Fruit fly (Drosophila melanogaster) whole organism, embryonic: ENCODE measurements around the gene CG1143.
A peak's percentile ranks its signal among the peaks of the same experiment; 100 is the strongest.

Experiments used
- C15 ChIP-seq: fragments of 200-800 bp; sonication (Bioruptor generic); IDR thresholded peaks from 3 replicates; pipeline ENCODE4 v1.3.6; 2022; ENCODE audit warnings: missing biosample characterization, missing genetic modification characterization
- CG10274 ChIP-seq: fragments of 200-800 bp; sonication (Bioruptor generic); optimal IDR thresholded peaks from 3 replicates; lab custom pipeline; 2017; ENCODE audit warnings: missing biosample characterization, mild to moderate bottlenecking, missing genetic modification characterization
- CG11456 ChIP-seq: fragments of 200-800 bp; sonication (Bioruptor generic); IDR thresholded peaks from 3 replicates; pipeline ENCODE4 v1.3.6; 2022; ENCODE audit warnings: missing biosample characterization, missing genetic modification characterization
- CG11723 ChIP-seq: fragments of 200-800 bp; sonication (Bioruptor generic); optimal IDR thresholded peaks from 2 replicates; lab custom pipeline; 2017; ENCODE audit warnings: missing biosample characterization, mild to moderate bottlenecking, missing genetic modification characterization
- CG12104 ChIP-seq: fragments of 200-800 bp; sonication (Bioruptor generic); optimal IDR thresholded peaks from 3 replicates; lab custom pipeline; 2016; ENCODE audit warnings: missing biosample characterization, missing genetic modification characterization
- CG14860 ChIP-seq: fragments of 200-800 bp; sonication (Bioruptor generic); IDR thresholded peaks from 3 replicates; pipeline ENCODE4 v1.3.6; 2022; ENCODE audit warnings: missing biosample characterization, missing genetic modification characterization; ENCODE audit not compliant: partially characterized antibody
- CG14965 ChIP-seq: fragments of 200-800 bp; sonication (Bioruptor generic); optimal IDR thresholded peaks from 2 replicates; lab custom pipeline; 2016; ENCODE audit warnings: missing biosample characterization, missing genetic modification characterization, borderline replicate concordance
- CG15269 ChIP-seq: fragments of 200-800 bp; sonication (Bioruptor generic); optimal IDR thresholded peaks from 2 replicates; lab custom pipeline; 2018; ENCODE audit warnings: missing biosample characterization, mild to moderate bottlenecking, missing genetic modification characterization, moderate library complexity
- CG1529 ChIP-seq: fragments of 200-800 bp; sonication (Bioruptor generic); optimal IDR thresholded peaks from 3 replicates; lab custom pipeline; 2018; ENCODE audit warnings: missing biosample characterization, missing genetic modification characterization
- CG15601 ChIP-seq: fragments of 200-800 bp; sonication (Bioruptor generic); optimal IDR thresholded peaks from 3 replicates; lab custom pipeline; 2019; ENCODE audit warnings: missing biosample characterization, mild to moderate bottlenecking, missing genetic modification characterization, moderate library complexity
- CG17361 ChIP-seq: fragments of 200-800 bp; sonication (Bioruptor generic); IDR thresholded peaks from 3 replicates; pipeline ENCODE4 v1.3.6; 2022; ENCODE audit warnings: missing biosample characterization, missing genetic modification characterization
- CG18011 ChIP-seq: fragments of 200-800 bp; sonication (Bioruptor generic); optimal IDR thresholded peaks from 2 replicates; lab custom pipeline; 2017; ENCODE audit warnings: missing biosample characterization, missing genetic modification characterization, mild to moderate bottlenecking, moderate library complexity, missing genotype
- CG2129 ChIP-seq: fragments of 200-800 bp; sonication (Bioruptor generic); IDR thresholded peaks from 2 replicates; pipeline ENCODE4 v1.3.6; 2022; ENCODE audit warnings: missing biosample characterization, missing genetic modification characterization; ENCODE audit not compliant: partially characterized antibody
- CG30020 ChIP-seq: fragments of 200-800 bp; optimal IDR thresholded peaks from 2 replicates; lab custom pipeline; 2019; ENCODE audit warnings: missing biosample characterization, mild to moderate bottlenecking, missing genetic modification characterization, moderate library complexity
- CG3838 ChIP-seq: fragments of 200-800 bp; sonication (Bioruptor generic); optimal IDR thresholded peaks from 3 replicates; lab custom pipeline; 2016; ENCODE audit warnings: missing biosample characterization, missing genetic modification characterization
- CG3847 ChIP-seq: fragments of 200-800 bp; sonication (Bioruptor generic); IDR thresholded peaks from 2 replicates; pipeline ENCODE4 v1.3.6; 2022; ENCODE audit warnings: missing biosample characterization, missing genetic modification characterization
- CG6791 ChIP-seq: fragments of 200-800 bp; sonication (Bioruptor generic); IDR thresholded peaks from 3 replicates; pipeline ENCODE4 v1.3.6; 2022; ENCODE audit warnings: missing biosample characterization, missing genetic modification characterization; ENCODE audit not compliant: partially characterized antibody
- CG7839 ChIP-seq: fragments of 200-800 bp; sonication (Bioruptor generic); optimal IDR thresholded peaks from 3 replicates; lab custom pipeline; 2018; ENCODE audit warnings: missing biosample characterization, mild to moderate bottlenecking, missing genetic modification characterization, moderate library complexity
- CG8281 ChIP-seq: fragments of 200-800 bp; sonication (Bioruptor generic); optimal IDR thresholded peaks from 2 replicates; lab custom pipeline; 2018; ENCODE audit warnings: missing biosample characterization, mild to moderate bottlenecking, missing genetic modification characterization, moderate library complexity
- CG9727 ChIP-seq: fragments of 200-800 bp; sonication (Bioruptor generic); optimal IDR thresholded peaks from 3 replicates; lab custom pipeline; 2017; ENCODE audit warnings: missing biosample characterization, mild to moderate bottlenecking, missing genetic modification characterization
- Dp ChIP-seq: fragments of 200-800 bp; sonication (Bioruptor generic); optimal IDR thresholded peaks from 2 replicates; lab custom pipeline; 2018; ENCODE audit warnings: missing biosample characterization, mild to moderate bottlenecking, missing genetic modification characterization, moderate library complexity
- Dref ChIP-seq: fragments of 200-800 bp; sonication (Bioruptor generic); IDR thresholded peaks from 2 replicates; pipeline ENCODE4 v1.3.6; 2022; ENCODE audit warnings: missing biosample characterization, missing genetic modification characterization
- Fer1 ChIP-seq: fragments of 200-800 bp; sonication (Bioruptor generic); optimal IDR thresholded peaks from 2 replicates; lab custom pipeline; 2017; ENCODE audit warnings: missing biosample characterization, mild to moderate bottlenecking, missing genetic modification characterization
- H2.0 ChIP-seq: fragments of 200-800 bp; sonication (Bioruptor generic); IDR thresholded peaks from 2 replicates; pipeline ENCODE4 v1.3.6; 2022; ENCODE audit warnings: missing biosample characterization, missing genetic modification characterization
- HmgD ChIP-seq: fragments of 200-800 bp; sonication (Bioruptor generic); optimal IDR thresholded peaks from 3 replicates; lab custom pipeline; 2016; ENCODE audit warnings: missing biosample characterization, missing genetic modification characterization
- MBD-R2 ChIP-seq: fragments of 200-800 bp; sonication (Bioruptor generic); IDR thresholded peaks from 2 replicates; pipeline ENCODE4 v1.3.6; 2022; ENCODE audit warnings: missing biosample characterization, missing genetic modification characterization
- MTF-1 ChIP-seq: fragments of 200-800 bp; sonication (Bioruptor generic); optimal IDR thresholded peaks from 2 replicates; lab custom pipeline; 2018; ENCODE audit warnings: missing biosample characterization, mild to moderate bottlenecking, missing genetic modification characterization, borderline replicate concordance
- Mad ChIP-seq: fragments of 200-800 bp; sonication (Bioruptor generic); optimal IDR thresholded peaks from 2 replicates; lab custom pipeline; 2016; ENCODE audit warnings: missing biosample characterization, missing genetic modification characterization
- Myb ChIP-seq: fragments of 200-800 bp; sonication (Bioruptor generic); optimal IDR thresholded peaks from 2 replicates; lab custom pipeline; 2016; ENCODE audit warnings: missing biosample characterization, missing genetic modification characterization
- NK7.1 ChIP-seq: fragments of 200-800 bp; sonication (Bioruptor generic); optimal IDR thresholded peaks from 3 replicates; lab custom pipeline; 2016; ENCODE audit warnings: missing biosample characterization, missing genetic modification characterization
- Rfx ChIP-seq: fragments of 200-800 bp; sonication (Bioruptor generic); IDR thresholded peaks from 2 replicates; pipeline ENCODE4 v1.3.6; 2022; ENCODE audit warnings: missing biosample characterization, missing genetic modification characterization
- Xrp1 ChIP-seq: fragments of 200-800 bp; sonication (Bioruptor generic); IDR thresholded peaks from 2 replicates; pipeline ENCODE4 v1.3.6; 2022; ENCODE audit warnings: missing biosample characterization, missing genetic modification characterization
- YL-1 ChIP-seq: fragments of 200-800 bp; sonication (Bioruptor generic); optimal IDR thresholded peaks from 3 replicates; lab custom pipeline; 2017; ENCODE audit warnings: missing biosample characterization, mild to moderate bottlenecking, missing genetic modification characterization
- abd-A ChIP-seq: fragments of 200-800 bp; sonication (Bioruptor generic); optimal IDR thresholded peaks from 3 replicates; lab custom pipeline; 2019; ENCODE audit warnings: missing biosample characterization, mild to moderate bottlenecking, missing genetic modification characterization, moderate library complexity
- ato ChIP-seq: fragments of 200-800 bp; sonication (Bioruptor generic); IDR thresholded peaks from 2 replicates; pipeline ENCODE4 v1.3.6; 2022; ENCODE audit warnings: missing biosample characterization, missing genetic modification characterization; ENCODE audit not compliant: partially characterized antibody
- danr ChIP-seq: fragments of 200-800 bp; sonication (Bioruptor generic); IDR thresholded peaks from 2 replicates; pipeline ENCODE4 v1.3.6; 2022; ENCODE audit warnings: missing biosample characterization, missing genetic modification characterization
- dmrt11E ChIP-seq: fragments of 200-800 bp; sonication (Bioruptor generic); optimal IDR thresholded peaks from 3 replicates; lab custom pipeline; 2018; ENCODE audit warnings: missing biosample characterization, mild to moderate bottlenecking, missing genetic modification characterization, moderate library complexity
- fru ChIP-seq: fragments of >200 bp; optimal IDR thresholded peaks from 2 replicates; lab custom pipeline; 2017
- gem ChIP-seq: fragments of 200-800 bp; sonication (Bioruptor generic); optimal IDR thresholded peaks from 2 replicates; lab custom pipeline; 2019; ENCODE audit warnings: missing biosample characterization, mild to moderate bottlenecking, missing genetic modification characterization, moderate library complexity
- hbn ChIP-seq: fragments of 200-800 bp; sonication (Bioruptor generic); IDR thresholded peaks from 2 replicates; pipeline ENCODE4 v1.3.6; 2022; ENCODE audit warnings: missing biosample characterization, missing genetic modification characterization; ENCODE audit not compliant: partially characterized antibody
- insv ChIP-seq, 2 experiments: fragments of 200-800 bp; sonication (Bioruptor generic); optimal IDR thresholded peaks; 3 replicates each; lab custom pipeline; 2016 to 2018; ENCODE audit warnings: missing biosample characterization in 2 of 2, missing genetic modification characterization in 2 of 2
- ken ChIP-seq: fragments of 200-800 bp; sonication (Bioruptor generic); IDR thresholded peaks from 3 replicates; pipeline ENCODE4 v1.3.6; 2022; ENCODE audit warnings: missing biosample characterization, missing genetic modification characterization
- lbe ChIP-seq: fragments of 200-800 bp; sonication (Bioruptor generic); optimal IDR thresholded peaks from 2 replicates; lab custom pipeline; 2016; ENCODE audit warnings: missing biosample characterization, mild to moderate bottlenecking, missing genetic modification characterization
- lola ChIP-seq, 3 experiments: fragments of >200 bp in 2 of 3; fragments of 200-800 bp in 1 of 3; sonication (Bioruptor generic) in 1 of 3; optimal IDR thresholded peaks; 2 replicates each; lab custom pipeline; 2017 to 2019; ENCODE audit warnings: missing biosample characterization in 3 of 3, missing genetic modification characterization in 3 of 3, mild to moderate bottlenecking in 1 of 3, moderate library complexity in 1 of 3
- org-1 ChIP-seq: fragments of 200-800 bp; sonication (Bioruptor generic); optimal IDR thresholded peaks from 2 replicates; lab custom pipeline; 2017; ENCODE audit warnings: missing biosample characterization, missing genetic modification characterization
- p53 ChIP-seq: fragments of 200-800 bp; sonication (Bioruptor generic); optimal IDR thresholded peaks from 2 replicates; lab custom pipeline; 2016; ENCODE audit warnings: missing biosample characterization, missing genetic modification characterization
- pnt ChIP-seq: fragments of 200-800 bp; sonication (Bioruptor generic); optimal IDR thresholded peaks from 3 replicates; lab custom pipeline; 2016; ENCODE audit warnings: missing biosample characterization, missing genetic modification characterization
- row ChIP-seq: fragments of 200-800 bp; sonication (Bioruptor generic); IDR thresholded peaks from 3 replicates; pipeline ENCODE4 v1.3.6; 2022; ENCODE audit warnings: missing biosample characterization, missing genetic modification characterization
- shn ChIP-seq: fragments of 200-800 bp; sonication (Bioruptor generic); optimal IDR thresholded peaks from 3 replicates; lab custom pipeline; 2016; ENCODE audit warnings: missing biosample characterization, missing genetic modification characterization
- vnd ChIP-seq: fragments of 200-800 bp; sonication (Bioruptor generic); IDR thresholded peaks from 3 replicates; pipeline ENCODE4 v1.3.6; 2022; ENCODE audit warnings: missing biosample characterization, missing genetic modification characterization; ENCODE audit not compliant: partially characterized antibody

Gene CG1143

dm6 chr3L:2599214-2599730, 45.9 kb upstream of the CG1143 start, which contains the start of the genes CG16985 and CG12182 (continued):
- TF ChIP-seq CG11723 (no peak), CG10274 (GFP tag; lab: Kevin White, UChicago) (no peak), CG3847 (GFP tag; lab: Robert Waterston, UW) (no peak; the same call in 1 of the 2 replicates), lbe (GFP tag; lab: Kevin White, UChicago) (no peak), CG15601 (tag; lab: Kevin White, UChicago) (no peak), vnd (0 out of 3 replicates have a peak, but pooled peaks have one; percentile 20), dmrt11E (no peak), CG6791 (peak; percentile 33; the same call in 1 of the 3 replicates), org-1 (GFP tag; lab: Kevin White, UChicago) (no peak), H2.0 (GFP tag; lab: Robert Waterston, UW) (no peak), YL-1 (GFP tag; lab: Kevin White, UChicago) (peak; percentile 10), MTF-1 (no peak), ken (GFP tag; lab: Robert Waterston, UW) (no peak), Mad (GFP tag; lab: Kevin White, UChicago) (no peak), shn (GFP tag; lab: Kevin White, UChicago) (no peak), hbn (GFP tag; lab: Robert Waterston, UW) (0 out of 2 replicates have a peak, but pooled peaks have one; percentile 36), CG14860 (GFP tag; lab: Robert Waterston, UW) (no peak), pnt (GFP tag; lab: Kevin White, UChicago) (no peak), CG11456 (GFP tag; lab: Robert Waterston, UW) (no peak), CG1529 (no peak), abd-A (tag; lab: Kevin White, UChicago) (no peak), C15 (GFP tag; lab: Robert Waterston, UW) (no peak), Myb (GFP tag; lab: Kevin White, UChicago) (peak; percentile 78), HmgD (GFP tag; lab: Kevin White, UChicago) (no peak), CG18011 (GFP tag; lab: Kevin White, UChicago) (no peak), NK7.1 (GFP tag; lab: Kevin White, UChicago) (no peak), CG15269 (tag; lab: Kevin White, UChicago) (no peak), ato (peak; percentile 69), Fer1 (GFP tag; lab: Kevin White, UChicago) (no peak), CG2129 (GFP tag; lab: Robert Waterston, UW) (no peak; the same call in 1 of the 2 replicates), MBD-R2 (GFP tag; lab: Robert Waterston, UW) (peak; percentile 77), Xrp1 (GFP tag; lab: Robert Waterston, UW) (no peak), insv (GFP tag; optimal IDR thresholded peaks at IDR 0.05; lab: Kevin White, UChicago) (no peak), CG17361 (GFP tag; lab: Robert Waterston, UW) (no peak), lola (GFP tag; optimal IDR thresholded peaks at IDR 0.05; lab: Kevin White, UChicago) (no peak), CG30020 (tag; lab: Kevin White, UChicago) (no peak), CG8281 (tag; lab: Kevin White, UChicago) (no peak), row (GFP tag; lab: Robert Waterston, UW) (peak; percentile 47; the same call in 2 of the 3 replicates), CG7839 (tag; lab: Kevin White, UChicago) (no peak), CG14965 (GFP tag; lab: Kevin White, UChicago) (no peak), danr (GFP tag; lab: Robert Waterston, UW) (no peak), CG12104 (no peak), Dp (GFP tag; lab: Kevin White, UChicago) (peak; percentile 62), CG3838 (GFP tag; lab: Kevin White, UChicago) (no peak), p53 (no peak), gem (tag; lab: Kevin White, UChicago) (no peak), fru (no peak), Dref (GFP tag; lab: Robert Waterston, UW) (peak; percentile 74), CG9727 (no peak), Rfx (GFP tag; lab: Robert Waterston, UW) (peak; percentile 31; the same call in 1 of the 2 replicates)
